Worm (Caenorhabditis elegans) whole organism, L1 larva: Measurements from ENCODE around the gene acaa-2.

Experiments
- aha-1 ChIP-seq: fragments of 150-350 bp; optimal IDR thresholded peaks from 2 replicates; lab custom pipeline; 2014; ENCODE audit warnings: missing biosample characterization, missing genetic modification characterization
- ama-1 ChIP-seq: fragments of 150-350 bp; optimal IDR thresholded peaks from 2 replicates; lab custom pipeline; 2014
- ceh-63 ChIP-seq: fragments of 200-800 bp; sonication (Bioruptor generic); optimal IDR thresholded peaks from 2 replicates; lab custom pipeline; 2018; ENCODE audit warnings: mild to moderate bottlenecking, missing genetic modification characterization, missing compliant biosample characterization
- egl-27 ChIP-seq, 2 experiments: fragments of 150-350 bp in 1 of 2; sonication (generic microtip); optimal IDR thresholded peaks; 3 replicates each; lab custom pipeline; 2017 to 2018; ENCODE audit warnings: missing biosample characterization in 2 of 2, missing genetic modification characterization in 2 of 2, missing genetic modification reagents in 2 of 2
- elt-3 ChIP-seq, 6 experiments: fragments of 150-350 bp in 1 of 6; sonication (generic microtip); optimal IDR thresholded peaks; 2 replicates each; lab custom pipeline; 2017 to 2018; ENCODE audit warnings: missing biosample characterization in 6 of 6, missing genetic modification characterization in 6 of 6, inconsistent platforms in 1 of 6
- fos-1 ChIP-seq: fragments of 150-350 bp; optimal IDR thresholded peaks from 2 replicates; lab custom pipeline; 2014; ENCODE audit warnings: missing biosample characterization, missing genetic modification characterization
- lin-13 ChIP-seq: fragments of 150-350 bp; optimal IDR thresholded peaks from 2 replicates; lab custom pipeline; 2014; ENCODE audit warnings: missing biosample characterization, missing genetic modification reagents, missing genetic modification characterization
- lsy-2 ChIP-seq, 2 experiments: fragments of 150-350 bp; optimal IDR thresholded peaks; 2 replicates each; lab custom pipeline; 2014; ENCODE audit warnings: missing biosample characterization in 2 of 2, missing genetic modification characterization in 2 of 2
- mdl-1 ChIP-seq, 2 experiments: fragments of 150-350 bp; optimal IDR thresholded peaks; 2 replicates each; lab custom pipeline; 2014 to 2017; ENCODE audit warnings: missing biosample characterization in 2 of 2, missing genetic modification characterization in 2 of 2, inconsistent platforms in 1 of 2
- nhr-19 ChIP-seq: fragments of 200-800 bp; sonication (Bioruptor generic); conservative IDR thresholded peaks from 2 replicates; pipeline ENCODE4 v1.3.6; 2022; ENCODE audit warnings: missing genetic modification characterization, missing compliant biosample characterization
- nhr-28 ChIP-seq: fragments of 150-350 bp; optimal IDR thresholded peaks from 2 replicates; lab custom pipeline; 2014; ENCODE audit warnings: missing biosample characterization, missing genetic modification characterization
- pax-3 ChIP-seq: fragments of 200-800 bp; sonication (Bioruptor generic); optimal IDR thresholded peaks from 2 replicates; lab custom pipeline; 2018; ENCODE audit warnings: mild to moderate bottlenecking, missing genetic modification characterization, moderate library complexity, missing compliant biosample characterization
- ztf-11 ChIP-seq, 2 experiments: sonication (generic microtip); optimal IDR thresholded peaks; 2 replicates each; lab custom pipeline; 2016 to 2017; ENCODE audit warnings: missing genetic modification characterization in 2 of 2, missing biosample characterization in 1 of 2, missing compliant biosample characterization in 1 of 2

- TF ChIP-seq ztf-11 (tag; optimal IDR thresholded peaks at IDR 0.05; lab: Kevin White, UChicago) (no peak), nhr-28 (no peak), lsy-2 (tag; optimal IDR thresholded peaks at IDR 0.05; lab: Kevin White, UChicago) (no peak), fos-1 (no peak), mdl-1 (tag; optimal IDR thresholded peaks at IDR 0.05; lab: Kevin White, UChicago) (no peak), nhr-19 (GFP tag; lab: Robert Waterston, UW) (no peak), pax-3 (tag; lab: Kevin White, UChicago) (no peak), lin-13 (GFP tag; lab: Kevin White, UChicago) (no peak), aha-1 (tag; lab: Kevin White, UChicago) (no peak), ceh-63 (GFP tag; lab: Kevin White, UChicago) (no peak), egl-27 (tag; optimal IDR thresholded peaks at IDR 0.05; lab: Kevin White, UChicago) (no peak), ama-1 (lab: Kevin White, UChicago) (no peak), elt-3 (tag; optimal IDR thresholded peaks at IDR 0.05; lab: Kevin White, UChicago) (no peak)
These were observed 42.8 kb upstream of the acaa-2 start for ce11 chrIII:13301983-13302382.
